Worm (Caenorhabditis elegans): Measurements from ENCODE around the gene Y39A3B.7.

DNA sequence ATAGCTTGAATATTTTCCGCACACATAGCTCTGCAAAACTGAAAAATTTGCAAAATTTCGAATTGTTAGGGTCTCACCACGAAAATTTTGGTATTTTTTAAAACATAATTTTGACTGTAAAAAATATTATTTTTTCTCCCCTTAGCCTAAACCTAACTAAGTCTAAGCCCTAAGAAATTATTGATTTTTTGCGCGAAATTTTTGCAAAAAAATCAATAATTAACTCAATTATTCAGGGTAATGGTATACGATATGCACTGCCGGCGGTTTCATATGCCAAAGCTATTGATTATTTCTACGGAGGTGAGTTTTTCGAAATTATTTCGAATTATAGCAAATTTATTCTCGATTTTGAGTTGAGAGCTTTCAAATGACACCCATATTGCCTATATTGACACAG, 16.4 kb upstream of the Y39A3B.7 start:
- no peak for TF ChIP-seq nhr-11 (tag; optimal IDR thresholded peaks at IDR 0.05)
- no peak for TF ChIP-seq sox-4 (tag; optimal IDR thresholded peaks at IDR 0.05)

All from whole organism, late embryonic.